Fruit fly (Drosophila melanogaster): ENCODE measurements around the gene PAPLA1.

DNA sequence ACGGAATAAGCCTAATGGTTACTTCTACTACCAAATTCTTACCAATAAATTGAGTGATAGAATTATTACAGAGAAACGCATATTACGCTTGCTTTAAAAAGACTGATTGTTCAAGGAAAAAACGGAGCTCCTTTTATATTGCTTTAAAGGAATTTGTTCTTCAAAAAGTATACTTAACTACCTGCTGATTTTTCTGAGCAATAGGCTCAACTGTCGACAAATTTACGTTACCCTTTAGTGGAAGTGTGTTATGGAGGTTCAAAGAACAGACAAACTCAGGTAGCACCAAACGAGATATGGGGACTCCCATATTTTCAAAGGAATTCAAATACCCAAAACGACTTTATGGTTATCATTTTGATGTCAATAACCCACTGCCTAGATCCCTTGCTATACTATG, 15.5 kb downstream of the PAPLA1 start, which contains the start of gene CG42762:
- no peak for TF ChIP-seq CG14711 (tag; optimal IDR thresholded peaks at IDR 0.05)
- TF ChIP-seq CG1620 (GFP tag; optimal IDR thresholded peaks at IDR 0.05): no peak
- no peak for TF ChIP-seq Hr96 (GFP tag; optimal IDR thresholded peaks at IDR 0.05)
- no peak for TF ChIP-seq CG7045 (GFP tag; optimal IDR thresholded peaks at IDR 0.05)
